Worm (Caenorhabditis elegans) whole organism, L4 larva: Measurements from ENCODE around the gene lin-42.

Source experiments
- egl-27 ChIP-seq: sonication (generic microtip); optimal IDR thresholded peaks from 3 replicates; lab custom pipeline; 2017; ENCODE audit warnings: missing biosample characterization, missing genetic modification reagents, missing genetic modification characterization
- snpc-4 ChIP-seq: fragments of 150-350 bp; optimal IDR thresholded peaks from 2 replicates; lab custom pipeline; 2014; ENCODE audit warnings: missing biosample characterization, missing genetic modification characterization

DNA sequence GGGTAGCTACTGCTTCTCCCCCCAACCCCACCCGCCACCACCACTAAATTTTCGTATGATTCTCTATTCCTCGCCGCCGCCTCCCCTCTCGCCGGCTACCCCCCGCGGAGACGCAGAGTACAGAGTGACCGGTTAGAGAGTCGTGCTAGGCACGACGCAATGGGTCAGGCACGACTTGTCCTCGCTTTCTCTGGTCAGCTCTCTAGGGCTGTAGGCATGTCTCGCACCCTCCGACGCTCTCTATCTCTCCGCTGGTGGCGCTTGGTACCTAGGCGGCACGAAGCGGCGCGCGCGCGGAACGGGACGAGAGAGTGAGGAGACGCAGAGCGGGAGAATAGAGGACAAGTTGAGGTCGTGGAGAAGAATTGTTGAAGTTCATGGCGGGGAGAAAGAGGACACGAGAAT is 5.3 kb downstream of the lin-42 start:
- TF ChIP-seq egl-27 (tag; lab: Kevin White, UChicago) (no peak), snpc-4 (tag; lab: Kevin White, UChicago) (no peak)
